Fruit fly (Drosophila melanogaster): ENCODE results near the gene Chd64.

Chd64 gene

dm6 chr3L:4122185-4122767 lies at the start of gene Chd64:
TSS of gene Chd64 (minus strand) at chr3L:4122388.
- peak; percentile 82 for TF ChIP-seq CG17801 (GFP tag; optimal IDR thresholded peaks at IDR 0.05; ENCODE audit: partially characterized antibody)

- TF ChIP-seq CG17801 (GFP tag; optimal IDR thresholded peaks at IDR 0.05; ENCODE audit: partially characterized antibody): peak; percentile 30
Observed at dm6 chr3L:4169957-4170651, 47.9 kb upstream of the Chd64 start, which contains the start of gene Ero1L. TSS of gene Ero1L (plus strand) at chr3L:4170404.

- no peak for TF ChIP-seq CG17801 (GFP tag; optimal IDR thresholded peaks at IDR 0.05; ENCODE audit: partially characterized antibody)
Observed at dm6 chr3L:4167353-4167842, 45.2 kb upstream of the Chd64 start, which contains the start of gene mas. TSS of gene mas (minus strand) at chr3L:4167464.

dm6 chr3L:4160926-4161325 lies 38.7 kb upstream of the Chd64 start, which contains the start of gene nab:
TSS of gene nab (minus strand) at chr3L:4160932.
- TF ChIP-seq CG17801 (GFP tag; optimal IDR thresholded peaks at IDR 0.05; ENCODE audit: partially characterized antibody): no peak

- no peak for TF ChIP-seq CG17801 (GFP tag; optimal IDR thresholded peaks at IDR 0.05; ENCODE audit: partially characterized antibody)
Observed at dm6 chr3L:4159264-4159663, 37.1 kb upstream of the Chd64 start.

dm6 chr3L:4158361-4158760 lies 36.2 kb upstream of the Chd64 start:
- no peak for TF ChIP-seq CG17801 (GFP tag; optimal IDR thresholded peaks at IDR 0.05; ENCODE audit: partially characterized antibody)

- TF ChIP-seq CG17801 (GFP tag; optimal IDR thresholded peaks at IDR 0.05; ENCODE audit: partially characterized antibody): no peak
Observed at dm6 chr3L:4157852-4158251, 35.7 kb upstream of the Chd64 start.

- no peak for TF ChIP-seq CG17801 (GFP tag; optimal IDR thresholded peaks at IDR 0.05; ENCODE audit: partially characterized antibody)
Observed at dm6 chr3L:4148406-4148975, 26.3 kb upstream of the Chd64 start, which contains the start of gene CG1299. TSS of gene CG1299 (plus strand) at chr3L:4148696.

- no peak for TF ChIP-seq CG17801 (GFP tag; optimal IDR thresholded peaks at IDR 0.05; ENCODE audit: partially characterized antibody)
Observed at dm6 chr3L:4145229-4145628, 23.0 kb upstream of the Chd64 start.

dm6 chr3L:4142064-4142463 lies 19.9 kb upstream of the Chd64 start, which contains the start of gene CG32260:
TSS of gene CG32260 (plus strand) at chr3L:4142364.
- TF ChIP-seq CG17801 (GFP tag; optimal IDR thresholded peaks at IDR 0.05; ENCODE audit: partially characterized antibody): no peak

- TF ChIP-seq CG17801 (GFP tag; optimal IDR thresholded peaks at IDR 0.05; ENCODE audit: partially characterized antibody): no peak
Observed at dm6 chr3L:4141167-4141566, 19.0 kb upstream of the Chd64 start, which contains the start of gene Akh. TSS of gene Akh (plus strand) at chr3L:4141467.

- peak; percentile 64 for TF ChIP-seq CG17801 (GFP tag; optimal IDR thresholded peaks at IDR 0.05; ENCODE audit: partially characterized antibody)
Observed at dm6 chr3L:4138804-4139521, 16.8 kb upstream of the Chd64 start, which contains the start of the genes Rop and Ras64B. TSS of gene Rop (minus strand) at chr3L:4138996. TSS of gene Ras64B (plus strand) at chr3L:4139076.

dm6 chr3L:4135857-4136256 lies 13.7 kb upstream of the Chd64 start, which contains the start of gene RfC4:
TSS of gene RfC4 (minus strand) at chr3L:4136038.
- no peak for TF ChIP-seq CG17801 (GFP tag; optimal IDR thresholded peaks at IDR 0.05; ENCODE audit: partially characterized antibody)

- TF ChIP-seq CG17801 (GFP tag; optimal IDR thresholded peaks at IDR 0.05; ENCODE audit: partially characterized antibody): peak; percentile 35
Observed at dm6 chr3L:4133724-4134678, 11.8 kb upstream of the Chd64 start, which contains the start of gene ens. TSS of gene ens (minus strand) at chr3L:4134550.

Measured in ovary, adult (tissue).